Worm (Caenorhabditis elegans) whole organism, young adult: ENCODE measurements around the gene M02H5.8.

Source experiments
- C06A6.2 ChIP-seq: fragments of 200-800 bp; sonication (Bioruptor generic); conservative IDR thresholded peaks from 2 replicates; pipeline ENCODE4 v1.3.6; 2022; ENCODE audit warnings: missing genetic modification characterization, missing compliant biosample characterization
- F33H1.4 ChIP-seq: fragments of 200-800 bp; sonication (Bioruptor generic); IDR thresholded peaks from 2 replicates; pipeline ENCODE4 v1.3.6; 2022; ENCODE audit warnings: missing genetic modification reagents, missing genetic modification characterization, missing compliant biosample characterization
- F57C9.4 ChIP-seq: sonication (generic microtip); optimal IDR thresholded peaks from 2 replicates; lab custom pipeline; 2017; ENCODE audit warnings: mild to moderate bottlenecking, missing genetic modification characterization, missing compliant biosample characterization
- efl-1 ChIP-seq: fragments of 150-350 bp; optimal IDR thresholded peaks from 2 replicates; lab custom pipeline; 2014; ENCODE audit warnings: missing biosample characterization, missing genetic modification reagents, missing genetic modification characterization
- egl-18 ChIP-seq: fragments of 200-800 bp; sonication (Bioruptor generic); IDR thresholded peaks from 2 replicates; pipeline ENCODE4 v1.3.6; 2022; ENCODE audit warnings: missing genetic modification reagents, missing genetic modification characterization, missing compliant biosample characterization
- snpc-1.3 ChIP-seq: sonication (generic microtip); optimal IDR thresholded peaks from 2 replicates; lab custom pipeline; 2017; ENCODE audit warnings: missing genetic modification characterization, mild to moderate bottlenecking, missing compliant biosample characterization, antibody characterized with exemption, moderate library complexity, missing genotype, missing genetic modification reagents; ENCODE audit not compliant: insufficient read depth
- ztf-25 ChIP-seq: fragments of 200-800 bp; sonication (Bioruptor generic); IDR thresholded peaks from 2 replicates; pipeline ENCODE4 v1.3.6; 2022; ENCODE audit warnings: missing genetic modification reagents, missing genetic modification characterization, missing compliant biosample characterization
- ztf-3 ChIP-seq: fragments of 200-800 bp; sonication (Bioruptor generic); optimal IDR thresholded peaks from 2 replicates; lab custom pipeline; 2018; ENCODE audit warnings: mild to moderate bottlenecking, missing genetic modification characterization, missing compliant biosample characterization

DNA sequence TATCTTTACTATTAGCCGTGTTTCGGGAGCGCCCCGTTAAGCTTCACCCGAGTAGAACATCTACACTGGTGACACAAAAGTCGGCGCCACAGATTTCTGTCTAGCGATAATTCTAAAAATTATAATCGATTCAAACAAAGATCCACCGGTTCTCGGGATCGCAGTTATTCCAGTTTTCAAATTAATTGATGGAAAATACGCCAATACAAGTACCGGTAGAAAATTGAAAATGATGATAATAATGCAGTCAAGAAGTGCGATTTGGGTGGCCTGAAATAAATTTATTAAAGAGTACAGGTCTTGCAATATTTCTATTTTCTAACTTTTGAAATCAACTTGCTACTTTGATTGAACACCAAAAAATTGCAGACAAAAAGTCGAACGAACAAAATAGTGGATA is 17.7 kb downstream of the M02H5.8 start:
- TF ChIP-seq F57C9.4 (tag; lab: Kevin White, UChicago): no peak
- no peak for TF ChIP-seq snpc-1.3 (tag; lab: Kevin White, UChicago)
- TF ChIP-seq F33H1.4 (GFP tag; lab: Robert Waterston, UW): no peak
- no peak for TF ChIP-seq ztf-25 (GFP tag; lab: Robert Waterston, UW)
- no peak for TF ChIP-seq C06A6.2 (GFP tag; lab: Robert Waterston, UW)
- no peak for TF ChIP-seq efl-1 (GFP tag; lab: Kevin White, UChicago)
- TF ChIP-seq egl-18 (GFP tag; lab: Robert Waterston, UW): no peak
- no peak for TF ChIP-seq ztf-3 (GFP tag; lab: Kevin White, UChicago)
